Worm (Caenorhabditis elegans) whole organism, L2 larva: ENCODE data around the gene myo-5.

Experiments
- C34F6.9 ChIP-seq: fragments of 150-350 bp; optimal IDR thresholded peaks from 2 replicates; lab custom pipeline; 2014; ENCODE audit warnings: missing biosample characterization, missing genetic modification characterization
- F13H6.1 ChIP-seq: sonication (generic microtip); optimal IDR thresholded peaks from 2 replicates; lab custom pipeline; 2016; ENCODE audit warnings: missing genetic modification characterization, missing compliant biosample characterization
- R02D3.7 ChIP-seq: fragments of 150-350 bp; optimal IDR thresholded peaks from 2 replicates; lab custom pipeline; 2014; ENCODE audit warnings: missing biosample characterization, missing genetic modification characterization
- Y55F3AM.14 ChIP-seq: fragments of 200-800 bp; sonication (Bioruptor generic); optimal IDR thresholded peaks from 2 replicates; lab custom pipeline; 2018; ENCODE audit warnings: mild to moderate bottlenecking, missing genetic modification characterization, missing compliant biosample characterization
- ZK546.5 ChIP-seq: sonication (generic microtip); optimal IDR thresholded peaks from 2 replicates; lab custom pipeline; 2017; ENCODE audit warnings: missing biosample characterization, missing genetic modification characterization
- alr-1 ChIP-seq: fragments of 150-350 bp; optimal IDR thresholded peaks from 2 replicates; lab custom pipeline; 2014; ENCODE audit warnings: missing biosample characterization, missing genetic modification characterization
- ama-1 ChIP-seq: fragments of 150-350 bp; optimal IDR thresholded peaks from 2 replicates; lab custom pipeline; 2018; ENCODE audit warnings: inconsistent platforms
- ceh-82 ChIP-seq: fragments of 150-350 bp; optimal IDR thresholded peaks from 2 replicates; lab custom pipeline; 2014; ENCODE audit warnings: missing biosample characterization, missing genetic modification characterization
- dmd-4 ChIP-seq: sonication (generic microtip); optimal IDR thresholded peaks from 2 replicates; lab custom pipeline; 2017; ENCODE audit warnings: missing biosample characterization, missing genetic modification characterization
- fos-1 ChIP-seq: fragments of 150-350 bp; optimal IDR thresholded peaks from 2 replicates; lab custom pipeline; 2014; ENCODE audit warnings: missing biosample characterization, missing genetic modification characterization
- gmeb-1 ChIP-seq: fragments of 150-350 bp; optimal IDR thresholded peaks from 2 replicates; lab custom pipeline; 2014; ENCODE audit warnings: missing biosample characterization, missing genetic modification characterization
- lin-11 ChIP-seq: fragments of 150-350 bp; sonication (generic microtip); optimal IDR thresholded peaks from 2 replicates; lab custom pipeline; 2014; ENCODE audit warnings: missing biosample characterization, missing genetic modification characterization, inconsistent platforms, mixed read lengths
- lsy-2 ChIP-seq, 2 experiments: fragments of 150-350 bp in 1 of 2; sonication (generic microtip) in 1 of 2; optimal IDR thresholded peaks; 2 replicates each; lab custom pipeline; 2014 to 2017; ENCODE audit warnings: missing biosample characterization in 2 of 2, missing genetic modification characterization in 2 of 2
- mab-5 ChIP-seq: fragments of 150-350 bp; optimal IDR thresholded peaks from 2 replicates; lab custom pipeline; 2014; ENCODE audit warnings: missing biosample characterization, missing genetic modification characterization
- mbf-1 ChIP-seq: sonication (generic microtip); optimal IDR thresholded peaks from 2 replicates; lab custom pipeline; 2017; ENCODE audit warnings: missing biosample characterization, missing genetic modification characterization
- mdl-1 ChIP-seq, 2 experiments: fragments of 150-350 bp in 1 of 2; sonication (generic microtip) in 1 of 2; optimal IDR thresholded peaks; 2 replicates each; lab custom pipeline; 2017; ENCODE audit warnings: missing biosample characterization in 2 of 2, missing genetic modification characterization in 2 of 2
- nhr-10 ChIP-seq: sonication (generic microtip); optimal IDR thresholded peaks from 2 replicates; lab custom pipeline; 2017; ENCODE audit warnings: missing biosample characterization, missing genetic modification characterization
- nhr-12 ChIP-seq: fragments of 150-350 bp; optimal IDR thresholded peaks from 2 replicates; lab custom pipeline; 2014; ENCODE audit warnings: missing biosample characterization, missing genetic modification characterization
- nhr-129 ChIP-seq: fragments of 150-350 bp; optimal IDR thresholded peaks from 2 replicates; lab custom pipeline; 2014; ENCODE audit warnings: missing biosample characterization, missing genetic modification characterization
- nhr-21 ChIP-seq: fragments of 150-350 bp; optimal IDR thresholded peaks from 2 replicates; lab custom pipeline; 2014; ENCODE audit warnings: missing biosample characterization, missing genetic modification characterization
- nhr-23 ChIP-seq: fragments of 150-350 bp; optimal IDR thresholded peaks from 2 replicates; lab custom pipeline; 2014; ENCODE audit warnings: missing biosample characterization, missing genetic modification reagents, missing genetic modification characterization
- nhr-237 ChIP-seq: fragments of 150-350 bp; optimal IDR thresholded peaks from 2 replicates; lab custom pipeline; 2014; ENCODE audit warnings: missing biosample characterization, missing genetic modification characterization
- nhr-25 ChIP-seq: fragments of 150-350 bp; sonication (generic microtip); optimal IDR thresholded peaks from 3 replicates; lab custom pipeline; 2014; ENCODE audit warnings: missing biosample characterization, missing genetic modification characterization
- nhr-6 ChIP-seq: fragments of 150-350 bp; optimal IDR thresholded peaks from 2 replicates; lab custom pipeline; 2014; ENCODE audit warnings: missing biosample characterization, missing genetic modification characterization
- nhr-77 ChIP-seq: fragments of 150-350 bp; optimal IDR thresholded peaks from 2 replicates; lab custom pipeline; 2014; ENCODE audit warnings: missing biosample characterization, missing genetic modification characterization
- peb-1 ChIP-seq: fragments of 150-350 bp; optimal IDR thresholded peaks from 2 replicates; lab custom pipeline; 2014; ENCODE audit warnings: missing biosample characterization, missing genetic modification characterization
- sem-4 ChIP-seq: fragments of 150-350 bp; optimal IDR thresholded peaks from 2 replicates; lab custom pipeline; 2014; ENCODE audit warnings: missing biosample characterization, missing genetic modification reagents, missing genetic modification characterization
- skn-1 ChIP-seq: sonication (generic microtip); optimal IDR thresholded peaks from 2 replicates; lab custom pipeline; 2017; ENCODE audit warnings: missing biosample characterization, missing genetic modification characterization
- snpc-4 ChIP-seq: fragments of 150-350 bp; optimal IDR thresholded peaks from 2 replicates; lab custom pipeline; 2014; ENCODE audit warnings: missing biosample characterization, missing genetic modification characterization
- unc-39 ChIP-seq: fragments of 150-350 bp; optimal IDR thresholded peaks from 2 replicates; lab custom pipeline; 2014; ENCODE audit warnings: missing biosample characterization, missing genetic modification characterization
- unc-55 ChIP-seq: fragments of 150-350 bp; sonication (generic microtip); optimal IDR thresholded peaks from 3 replicates; lab custom pipeline; 2014; ENCODE audit warnings: missing biosample characterization, missing genetic modification reagents, missing genetic modification characterization
- unc-62 ChIP-seq: fragments of 150-350 bp; optimal IDR thresholded peaks from 2 replicates; lab custom pipeline; 2014; ENCODE audit warnings: missing biosample characterization, missing genetic modification reagents, missing genetic modification characterization
- zag-1 ChIP-seq: fragments of 150-350 bp; optimal IDR thresholded peaks from 2 replicates; lab custom pipeline; 2014; ENCODE audit warnings: missing biosample characterization, missing genetic modification characterization
- ztf-1 ChIP-seq: fragments of 200-800 bp; sonication (Bioruptor generic); conservative IDR thresholded peaks from 2 replicates; pipeline ENCODE4 v1.3.6; 2022; ENCODE audit warnings: missing genetic modification characterization, missing compliant biosample characterization
- ztf-11 ChIP-seq: sonication (generic microtip); optimal IDR thresholded peaks from 2 replicates; lab custom pipeline; 2017; ENCODE audit warnings: missing biosample characterization, missing genetic modification characterization
- ztf-4 ChIP-seq: fragments of 150-350 bp; optimal IDR thresholded peaks from 2 replicates; lab custom pipeline; 2014; ENCODE audit warnings: missing biosample characterization, missing genetic modification characterization

The myo-5 gene

ce11 chrV:8092385-8092784 is 16.4 kb upstream of the myo-5 start, which contains the start of gene str-129:
Gene str-129, minus strand, starts transcription at chrV:8092485.
- TF ChIP-seq sem-4 (tag; lab: Kevin White, UChicago) = no peak
- no peak for TF ChIP-seq mab-5 (tag; lab: Kevin White, UChicago)

ce11 chrV:8095378-8095777 is 13.4 kb upstream of the myo-5 start, which contains the start of gene str-146:
Gene str-146, minus strand, starts transcription at chrV:8095478.
- TF ChIP-seq ztf-4 (tag; lab: Kevin White, UChicago) = no peak
- no peak for TF ChIP-seq nhr-77 (tag; lab: Kevin White, UChicago)
- no peak for TF ChIP-seq ztf-1 (GFP tag; lab: Robert Waterston, UW)
- no peak for TF ChIP-seq Y55F3AM.14 (GFP tag; lab: Kevin White, UChicago)
- TF ChIP-seq lsy-2 (tag; optimal IDR thresholded peaks at IDR 0.05; lab: Kevin White, UChicago) = no peak
- TF ChIP-seq snpc-4 (tag; lab: Kevin White, UChicago) = no peak
- TF ChIP-seq fos-1 (tag; lab: Kevin White, UChicago) = no peak
- no peak for TF ChIP-seq gmeb-1
- TF ChIP-seq alr-1 (tag; lab: Kevin White, UChicago) = no peak
- TF ChIP-seq unc-39 (tag; lab: Kevin White, UChicago) = no peak
- no peak for TF ChIP-seq nhr-237 (tag; lab: Kevin White, UChicago)
- no peak for TF ChIP-seq ZK546.5 (tag; lab: Kevin White, UChicago)
- TF ChIP-seq peb-1 (tag; lab: Kevin White, UChicago) = no peak

ce11 chrV:8098239-8098638 is 10.5 kb upstream of the myo-5 start, which contains the start of gene str-145:
Gene str-145, minus strand, starts transcription at chrV:8098339.
- no peak for TF ChIP-seq ama-1 (lab: Kevin White, UChicago)
- TF ChIP-seq mbf-1 = no peak
- no peak for TF ChIP-seq lsy-2 (tag; optimal IDR thresholded peaks at IDR 0.05; lab: Kevin White, UChicago)
- TF ChIP-seq nhr-12 (tag; lab: Kevin White, UChicago) = no peak
- no peak for TF ChIP-seq ztf-1 (GFP tag; lab: Robert Waterston, UW)
- TF ChIP-seq C34F6.9 = no peak
- no peak for TF ChIP-seq skn-1
- TF ChIP-seq unc-62 (GFP tag; lab: Kevin White, UChicago) = no peak
- TF ChIP-seq zag-1 (tag; lab: Kevin White, UChicago) = no peak
- TF ChIP-seq lin-11 (tag; lab: Kevin White, UChicago) = no peak
- TF ChIP-seq F13H6.1 (tag; lab: Kevin White, UChicago) = no peak
- no peak for TF ChIP-seq sem-4 (tag; lab: Kevin White, UChicago)
- TF ChIP-seq nhr-129 (tag; lab: Kevin White, UChicago) = no peak
- TF ChIP-seq nhr-25 (tag; lab: Kevin White, UChicago) = no peak
- no peak for TF ChIP-seq mdl-1 (tag; optimal IDR thresholded peaks at IDR 0.05; lab: Kevin White, UChicago)
- no peak for TF ChIP-seq alr-1 (tag; lab: Kevin White, UChicago)
- TF ChIP-seq peb-1 (tag; lab: Kevin White, UChicago) = no peak
- TF ChIP-seq, all 48 proteins: peak for 0

- TF ChIP-seq ztf-1 (GFP tag; lab: Robert Waterston, UW) (no peak), R02D3.7 (tag; lab: Kevin White, UChicago) (no peak), nhr-21 (no peak), ztf-4 (tag; lab: Kevin White, UChicago) (no peak), unc-39 (tag; lab: Kevin White, UChicago) (no peak), nhr-10 (tag; lab: Kevin White, UChicago) (no peak), lin-11 (tag; lab: Kevin White, UChicago) (no peak), nhr-25 (tag; lab: Kevin White, UChicago) (no peak), lsy-2 (tag; optimal IDR thresholded peaks at IDR 0.05; lab: Kevin White, UChicago) (no peak), nhr-6 (no peak), mab-5 (tag; lab: Kevin White, UChicago) (no peak), sem-4 (tag; lab: Kevin White, UChicago) (no peak), nhr-23 (tag; lab: Kevin White, UChicago) (no peak), nhr-77 (tag; lab: Kevin White, UChicago) (no peak), unc-55 (GFP tag; lab: Kevin White, UChicago) (no peak), dmd-4 (tag; lab: Kevin White, UChicago) (no peak)
Observed at ce11 chrV:8099306-8099705, 9.5 kb upstream of the myo-5 start, which contains the start of gene sdz-23. Gene sdz-23, plus strand, starts transcription at chrV:8099606.

ce11 chrV:8102960-8103359 is 5.8 kb upstream of the myo-5 start, which contains the start of gene str-90:
Gene str-90, plus strand, starts transcription at chrV:8103260.
- TF ChIP-seq nhr-12 (tag; lab: Kevin White, UChicago) (no peak), ztf-4 (tag; lab: Kevin White, UChicago) (no peak), ZK546.5 (tag; lab: Kevin White, UChicago) (no peak), nhr-237 (tag; lab: Kevin White, UChicago) (no peak), ceh-82 (tag; lab: Kevin White, UChicago) (no peak), ztf-11 (tag; lab: Kevin White, UChicago) (no peak), C34F6.9 (no peak), dmd-4 (tag; lab: Kevin White, UChicago) (no peak), F13H6.1 (tag; lab: Kevin White, UChicago) (no peak), unc-39 (tag; lab: Kevin White, UChicago) (no peak)
